Worm (Caenorhabditis elegans): Measurements from ENCODE around the gene ZK154.6.

DNA sequence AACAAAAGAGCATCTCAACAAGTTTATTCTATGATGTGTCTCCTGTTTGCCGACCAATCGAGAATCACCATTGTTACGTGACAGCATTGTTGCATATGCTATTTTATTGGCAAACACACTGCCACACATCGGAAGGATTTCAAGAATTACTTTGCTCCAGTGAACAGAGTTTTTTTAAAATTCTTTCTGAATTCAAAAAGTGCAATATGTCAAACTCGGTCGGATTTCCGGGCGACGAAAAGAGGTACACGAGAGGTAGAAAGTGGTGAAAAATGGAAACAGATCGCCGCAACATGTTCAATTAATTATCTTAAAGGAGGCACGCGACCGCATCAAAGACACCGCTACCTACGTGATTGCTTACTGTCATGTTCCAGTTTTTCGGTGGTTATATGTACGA, 43.3 kb downstream of the ZK154.6 start:
- no peak for TF ChIP-seq him-1 (tag; optimal IDR thresholded peaks at IDR 0.05)
- no peak for TF ChIP-seq W03F9.2 (tag; optimal IDR thresholded peaks at IDR 0.05)
- no peak for TF ChIP-seq dao-5 (tag; optimal IDR thresholded peaks at IDR 0.05)

All from whole organism, L4/young adult.